Fruit fly (Drosophila melanogaster) whole organism: ENCODE results near the gene dpr3.

Source experiments
- CG8478 ChIP-seq: fragments of >200 bp; optimal IDR thresholded peaks from 2 replicates; lab custom pipeline; 2018; ENCODE audit warnings: inconsistent platforms
- EcR ChIP-seq, 2 experiments: fragments of >200 bp; optimal IDR thresholded peaks; 2 replicates each; lab custom pipeline; 2017; ENCODE audit warnings: missing biosample characterization in 2 of 2, missing genetic modification characterization in 2 of 2, missing genetic modification reagents in 2 of 2
- psq ChIP-seq: fragments of >200 bp; optimal IDR thresholded peaks from 2 replicates; lab custom pipeline; 2017

DNA sequence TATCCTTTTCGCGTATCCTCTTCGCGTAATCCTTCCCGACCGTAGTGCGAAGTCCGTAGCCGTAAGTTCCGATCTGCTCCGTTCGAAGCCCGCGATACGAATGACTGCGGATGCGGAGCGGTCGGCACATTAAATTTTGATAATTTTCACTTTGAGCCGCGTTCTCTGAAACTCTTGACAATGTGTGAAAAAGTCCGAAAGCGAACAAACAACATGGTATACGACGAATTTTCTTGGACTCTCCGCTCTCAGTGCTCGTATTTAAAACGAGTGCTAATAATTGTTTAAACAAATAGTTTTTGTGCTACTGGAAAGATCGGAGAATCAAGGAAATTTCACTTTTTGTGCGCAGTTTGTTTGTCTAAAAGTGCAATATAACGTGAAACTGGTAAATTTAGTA, 73.7 kb downstream of the dpr3 start, which contains the start of gene CG42296:
- TF ChIP-seq psq (lab: Kevin White, UChicago) (no peak), EcR (GFP tag; optimal IDR thresholded peaks at IDR 0.05; lab: Kevin White, UChicago) (no peak), CG8478 (no peak)
